Worm (Caenorhabditis elegans): ENCODE results near the gene Y97E10AR.6.
A peak's percentile ranks its signal among the peaks of the same experiment; 100 is the strongest.

Gene Y97E10AR.6

ce11 chrV:7980370-7980987 lies 33.3 kb downstream of the Y97E10AR.6 start:
- TF ChIP-seq W03F9.2 (tag; optimal IDR thresholded peaks at IDR 0.05) (no peak), dao-5 (tag; optimal IDR thresholded peaks at IDR 0.05) (no peak), him-1 (tag; optimal IDR thresholded peaks at IDR 0.05) (peak; percentile 14)

ce11 chrV:7978798-7979197 lies 35.0 kb downstream of the Y97E10AR.6 start:
- no peak for TF ChIP-seq dao-5 (tag; optimal IDR thresholded peaks at IDR 0.05)
- TF ChIP-seq him-1 (tag; optimal IDR thresholded peaks at IDR 0.05) = no peak

DNA sequence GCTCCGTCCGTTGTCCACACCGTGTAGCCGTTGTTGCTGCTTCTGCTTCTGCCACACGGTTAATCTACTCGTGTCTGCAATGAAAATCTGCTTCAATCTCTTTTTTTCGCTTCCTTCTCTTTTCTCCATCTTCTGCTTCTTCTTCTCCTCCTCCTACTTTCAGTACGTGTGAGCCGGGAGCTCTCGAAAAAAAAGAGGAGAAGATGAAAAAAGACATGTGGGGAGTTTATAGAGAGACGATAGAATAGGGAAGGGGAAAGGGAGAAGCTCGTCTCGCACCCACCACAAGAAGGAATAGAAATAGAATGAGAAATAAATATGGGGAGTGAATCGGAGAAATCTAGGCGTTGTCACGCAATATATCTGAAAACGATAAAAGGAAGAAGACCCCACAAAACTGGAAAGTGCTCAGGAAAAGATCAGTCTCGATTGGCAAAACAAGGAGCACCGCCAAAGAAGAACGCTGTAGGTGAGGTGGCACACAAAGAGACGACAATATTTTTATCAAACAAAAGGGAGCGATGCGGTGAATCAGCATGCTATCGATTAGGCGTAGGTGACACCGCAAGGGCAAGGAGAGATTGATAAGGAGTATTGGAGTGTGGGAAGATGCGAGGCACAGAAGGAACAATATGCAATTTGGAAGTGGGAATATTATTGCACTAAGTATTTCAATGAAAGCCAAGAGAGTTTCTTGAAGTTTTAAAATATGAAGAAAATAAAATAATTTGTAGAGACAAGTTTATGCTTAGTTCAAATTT lies 35.9 kb downstream of the Y97E10AR.6 start, which contains the start of gene let-413:
let-413 (minus strand) TSS at position 76 of the 761 bp plus-strand sequence.
- no peak for TF ChIP-seq him-1 (tag; optimal IDR thresholded peaks at IDR 0.05)
- TF ChIP-seq W03F9.2 (tag; optimal IDR thresholded peaks at IDR 0.05) = no peak
- TF ChIP-seq dao-5 (tag; optimal IDR thresholded peaks at IDR 0.05) = no peak

- TF ChIP-seq dao-5 (tag; optimal IDR thresholded peaks at IDR 0.05) (no peak), him-1 (tag; optimal IDR thresholded peaks at IDR 0.05) (no peak), W03F9.2 (tag; optimal IDR thresholded peaks at IDR 0.05) (no peak)
Observed at ce11 chrV:7971376-7971775, 42.4 kb downstream of the Y97E10AR.6 start.

ce11 chrV:7970519-7970918 lies 43.2 kb downstream of the Y97E10AR.6 start:
- TF ChIP-seq him-1 (tag; optimal IDR thresholded peaks at IDR 0.05) (no peak), W03F9.2 (tag; optimal IDR thresholded peaks at IDR 0.05) (no peak), dao-5 (tag; optimal IDR thresholded peaks at IDR 0.05) (no peak)

- TF ChIP-seq W03F9.2 (tag; optimal IDR thresholded peaks at IDR 0.05) (no peak), him-1 (tag; optimal IDR thresholded peaks at IDR 0.05) (no peak), dao-5 (tag; optimal IDR thresholded peaks at IDR 0.05) (no peak)
Observed at ce11 chrV:7969107-7969506, 44.6 kb downstream of the Y97E10AR.6 start, which contains the start of gene che-7. Gene che-7, minus strand, starts transcription at chrV:7969207.

ce11 chrV:7964429-7964828 lies 49.3 kb downstream of the Y97E10AR.6 start:
- TF ChIP-seq dao-5 (tag; optimal IDR thresholded peaks at IDR 0.05) (no peak), him-1 (tag; optimal IDR thresholded peaks at IDR 0.05) (no peak), W03F9.2 (tag; optimal IDR thresholded peaks at IDR 0.05) (no peak)
